Worm (Caenorhabditis elegans) whole organism, L1 larva: ENCODE data around the gene spt-5.
A peak's percentile ranks its signal among the peaks of the same experiment; 100 is the strongest.

Source experiments
- C04F5.9 ChIP-seq: sonication (generic microtip); optimal IDR thresholded peaks from 2 replicates; lab custom pipeline; 2016; ENCODE audit warnings: missing genetic modification characterization, missing compliant biosample characterization
- C34B4.2 ChIP-seq: sonication (generic microtip); optimal IDR thresholded peaks from 2 replicates; lab custom pipeline; 2017; ENCODE audit warnings: mild to moderate bottlenecking, missing genetic modification characterization, missing compliant biosample characterization
- aha-1 ChIP-seq: fragments of 150-350 bp; optimal IDR thresholded peaks from 2 replicates; lab custom pipeline; 2014; ENCODE audit warnings: missing biosample characterization, missing genetic modification characterization
- ama-1 ChIP-seq: fragments of 150-350 bp; optimal IDR thresholded peaks from 2 replicates; lab custom pipeline; 2014
- ceh-63 ChIP-seq: fragments of 200-800 bp; sonication (Bioruptor generic); optimal IDR thresholded peaks from 2 replicates; lab custom pipeline; 2018; ENCODE audit warnings: mild to moderate bottlenecking, missing genetic modification characterization, missing compliant biosample characterization
- ceh-8 ChIP-seq: fragments of 200-800 bp; sonication (Bioruptor generic); optimal IDR thresholded peaks from 2 replicates; lab custom pipeline; 2018; ENCODE audit warnings: mild to moderate bottlenecking, missing genetic modification characterization, moderate library complexity, missing compliant biosample characterization
- ceh-82 ChIP-seq, 3 experiments: fragments of 150-350 bp in 1 of 3; sonication (generic microtip) in 2 of 3; optimal IDR thresholded peaks; 2 replicates each; lab custom pipeline; 2014 to 2017; ENCODE audit warnings: missing biosample characterization in 3 of 3, missing genetic modification characterization in 3 of 3
- ceh-88 ChIP-seq: fragments of 200-800 bp; sonication (Bioruptor generic); IDR thresholded peaks from 2 replicates; pipeline ENCODE4 v1.3.6; 2022; ENCODE audit warnings: missing genetic modification characterization, missing compliant biosample characterization
- ces-1 ChIP-seq: fragments of 150-350 bp; optimal IDR thresholded peaks from 2 replicates; lab custom pipeline; 2014; ENCODE audit warnings: missing biosample characterization, missing genetic modification reagents, missing genetic modification characterization
- dpl-1 ChIP-seq, 3 experiments: fragments of 150-350 bp in 2 of 3; sonication (generic microtip) in 1 of 3; optimal IDR thresholded peaks; 2 replicates each; lab custom pipeline; 2014 to 2017; ENCODE audit warnings: missing biosample characterization in 3 of 3, missing genetic modification characterization in 3 of 3, missing genetic modification reagents in 3 of 3
- efl-3 ChIP-seq: fragments of 200-800 bp; sonication (Bioruptor generic); optimal IDR thresholded peaks from 2 replicates; lab custom pipeline; 2018; ENCODE audit warnings: mild to moderate bottlenecking, missing genetic modification characterization, missing compliant biosample characterization
- egl-27 ChIP-seq, 2 experiments: fragments of 150-350 bp in 1 of 2; sonication (generic microtip); optimal IDR thresholded peaks; 3 replicates each; lab custom pipeline; 2017 to 2018; ENCODE audit warnings: missing biosample characterization in 2 of 2, missing genetic modification characterization in 2 of 2, missing genetic modification reagents in 2 of 2
- elt-3 ChIP-seq, 6 experiments: fragments of 150-350 bp in 1 of 6; sonication (generic microtip); optimal IDR thresholded peaks; 2 replicates each; lab custom pipeline; 2017 to 2018; ENCODE audit warnings: missing biosample characterization in 6 of 6, missing genetic modification characterization in 6 of 6, inconsistent platforms in 1 of 6
- ets-5 ChIP-seq: fragments of 200-800 bp; sonication (Bioruptor generic); IDR thresholded peaks from 2 replicates; pipeline ENCODE4 v1.3.6; 2022; ENCODE audit warnings: missing genetic modification characterization, missing compliant biosample characterization
- fkh-10 ChIP-seq: sonication (generic microtip); optimal IDR thresholded peaks from 2 replicates; lab custom pipeline; 2017; ENCODE audit warnings: missing biosample characterization, missing genetic modification reagents, missing genetic modification characterization
- hlh-17 ChIP-seq: fragments of 200-800 bp; sonication (Bioruptor generic); optimal IDR thresholded peaks from 2 replicates; lab custom pipeline; 2018; ENCODE audit warnings: missing genetic modification characterization, mild to moderate bottlenecking, missing compliant biosample characterization, moderate library complexity, borderline replicate concordance
- hlh-4 ChIP-seq: sonication (generic microtip); optimal IDR thresholded peaks from 2 replicates; lab custom pipeline; 2016; ENCODE audit warnings: mild to moderate bottlenecking, missing genetic modification characterization, missing compliant biosample characterization
- jun-1 ChIP-seq: fragments of 150-350 bp; optimal IDR thresholded peaks from 2 replicates; lab custom pipeline; 2014; ENCODE audit warnings: missing biosample characterization, missing genetic modification reagents, missing genetic modification characterization
- lin-13 ChIP-seq: fragments of 150-350 bp; optimal IDR thresholded peaks from 2 replicates; lab custom pipeline; 2014; ENCODE audit warnings: missing biosample characterization, missing genetic modification reagents, missing genetic modification characterization
- lin-14 ChIP-seq: fragments of 200-800 bp; sonication (Bioruptor generic); optimal IDR thresholded peaks from 2 replicates; lab custom pipeline; 2018; ENCODE audit warnings: mild to moderate bottlenecking, missing genetic modification characterization, moderate library complexity, missing compliant biosample characterization
- lin-15B ChIP-seq: fragments of 150-350 bp; sonication (generic microtip); optimal IDR thresholded peaks from 3 replicates; lab custom pipeline; 2014; ENCODE audit warnings: missing biosample characterization, missing genetic modification characterization
- lin-39 ChIP-seq: fragments of 150-350 bp; optimal IDR thresholded peaks from 2 replicates; lab custom pipeline; 2014; ENCODE audit warnings: missing biosample characterization, missing genetic modification reagents, missing genetic modification characterization
- lir-3 ChIP-seq: sonication (generic microtip); optimal IDR thresholded peaks from 2 replicates; lab custom pipeline; 2016; ENCODE audit warnings: mild to moderate bottlenecking, missing genetic modification characterization, moderate library complexity, missing compliant biosample characterization; ENCODE audit not compliant: poor library complexity
- mab-9 ChIP-seq: fragments of 200-800 bp; sonication (Bioruptor generic); IDR thresholded peaks from 2 replicates; pipeline ENCODE4 v1.3.6; 2022; ENCODE audit warnings: missing genetic modification reagents, missing genetic modification characterization, missing compliant biosample characterization
- mdl-1 ChIP-seq, 2 experiments: fragments of 150-350 bp; optimal IDR thresholded peaks; 2 replicates each; lab custom pipeline; 2014 to 2017; ENCODE audit warnings: missing biosample characterization in 2 of 2, missing genetic modification characterization in 2 of 2, inconsistent platforms in 1 of 2
- nhr-20 ChIP-seq: sonication (generic microtip); optimal IDR thresholded peaks from 2 replicates; lab custom pipeline; 2016; ENCODE audit warnings: mild to moderate bottlenecking, missing genetic modification characterization, missing compliant biosample characterization
- nhr-237 ChIP-seq: fragments of 150-350 bp; optimal IDR thresholded peaks from 2 replicates; lab custom pipeline; 2014; ENCODE audit warnings: missing biosample characterization, missing genetic modification characterization
- nhr-84 ChIP-seq: sonication (generic microtip); optimal IDR thresholded peaks from 2 replicates; lab custom pipeline; 2017; ENCODE audit warnings: missing biosample characterization, missing genetic modification characterization
- pax-3 ChIP-seq: fragments of 200-800 bp; sonication (Bioruptor generic); optimal IDR thresholded peaks from 2 replicates; lab custom pipeline; 2018; ENCODE audit warnings: mild to moderate bottlenecking, missing genetic modification characterization, moderate library complexity, missing compliant biosample characterization
- pqm-1 ChIP-seq: sonication (generic microtip); optimal IDR thresholded peaks from 3 replicates; lab custom pipeline; 2017; ENCODE audit warnings: missing biosample characterization, missing genetic modification characterization
- snpc-4 ChIP-seq: fragments of 150-350 bp; optimal IDR thresholded peaks from 2 replicates; lab custom pipeline; 2014; ENCODE audit warnings: missing biosample characterization, missing genetic modification characterization
- snu-23 ChIP-seq: sonication (generic microtip); optimal IDR thresholded peaks from 2 replicates; lab custom pipeline; 2016; ENCODE audit warnings: missing genetic modification characterization, missing compliant biosample characterization
- sox-4 ChIP-seq: sonication (generic microtip); optimal IDR thresholded peaks from 2 replicates; lab custom pipeline; 2016; ENCODE audit warnings: missing genetic modification characterization, missing compliant biosample characterization
- sup-37 ChIP-seq: fragments of 200-800 bp; sonication (Bioruptor generic); optimal IDR thresholded peaks from 2 replicates; lab custom pipeline; 2018; ENCODE audit warnings: mild to moderate bottlenecking, missing genetic modification characterization, missing compliant biosample characterization
- unc-30 ChIP-seq: sonication (generic microtip); optimal IDR thresholded peaks from 2 replicates; lab custom pipeline; 2017; ENCODE audit warnings: missing biosample characterization, missing genetic modification characterization
- unc-86 ChIP-seq: sonication (generic microtip); optimal IDR thresholded peaks from 2 replicates; lab custom pipeline; 2016; ENCODE audit warnings: missing genetic modification characterization, missing compliant biosample characterization
- unc-98 ChIP-seq: fragments of 200-800 bp; sonication (Bioruptor generic); IDR thresholded peaks from 2 replicates; pipeline ENCODE4 v1.3.6; 2022; ENCODE audit warnings: missing genetic modification characterization, missing compliant biosample characterization
- vab-15 ChIP-seq: sonication (generic microtip); optimal IDR thresholded peaks from 2 replicates; lab custom pipeline; 2017; ENCODE audit warnings: missing genotype, mild to moderate bottlenecking, missing genetic modification characterization, missing compliant biosample characterization
- xbp-1 ChIP-seq: sonication (generic microtip); optimal IDR thresholded peaks from 2 replicates; lab custom pipeline; 2016; ENCODE audit warnings: missing genetic modification characterization, missing compliant biosample characterization
- zag-1 ChIP-seq: fragments of 150-350 bp; optimal IDR thresholded peaks from 2 replicates; lab custom pipeline; 2014; ENCODE audit warnings: missing biosample characterization, missing genetic modification characterization
- zip-4 ChIP-seq: fragments of 200-800 bp; sonication (Bioruptor generic); optimal IDR thresholded peaks from 2 replicates; lab custom pipeline; 2018; ENCODE audit warnings: mild to moderate bottlenecking, missing genetic modification characterization, moderate library complexity, missing compliant biosample characterization
- ztf-4 ChIP-seq: fragments of 150-350 bp; optimal IDR thresholded peaks from 2 replicates; lab custom pipeline; 2014; ENCODE audit warnings: missing biosample characterization, missing genetic modification characterization

spt-5 gene

ce11 chrIV:12052461-12052860, 1.2 kb downstream of the spt-5 start:
- no peak for TF ChIP-seq lir-3 (tag; lab: Kevin White, UChicago)
- no peak for TF ChIP-seq unc-30 (tag; lab: Kevin White, UChicago)
- TF ChIP-seq dpl-1 (GFP tag; optimal IDR thresholded peaks at IDR 0.05; lab: Kevin White, UChicago), result no peak
- TF ChIP-seq zip-4 (GFP tag; lab: Kevin White, UChicago), result no peak
- TF ChIP-seq nhr-20, result no peak
- TF ChIP-seq sox-4 (tag; lab: Kevin White, UChicago), result no peak
- TF ChIP-seq efl-3 (GFP tag; lab: Kevin White, UChicago), result no peak
- no peak for TF ChIP-seq jun-1 (tag; lab: Kevin White, UChicago)
- no peak for TF ChIP-seq unc-98 (GFP tag; lab: Robert Waterston, UW)
- TF ChIP-seq xbp-1 (tag; lab: Kevin White, UChicago), result no peak
- no peak for TF ChIP-seq hlh-17 (GFP tag; lab: Kevin White, UChicago)
- no peak for TF ChIP-seq zag-1 (tag; lab: Kevin White, UChicago)
- TF ChIP-seq egl-27 (tag; optimal IDR thresholded peaks at IDR 0.05; lab: Kevin White, UChicago), result no peak
- TF ChIP-seq ceh-63 (GFP tag; lab: Kevin White, UChicago), result no peak
- no peak for TF ChIP-seq ceh-88
- no peak for TF ChIP-seq fkh-10 (GFP tag; lab: Kevin White, UChicago)
- TF ChIP-seq, all 84 proteins: peak for 0

- TF ChIP-seq elt-3 (tag; optimal IDR thresholded peaks at IDR 0.05; lab: Kevin White, UChicago) (no peak), lin-15B (tag; lab: Kevin White, UChicago) (no peak), jun-1 (tag; lab: Kevin White, UChicago) (no peak), pqm-1 (no peak), snpc-4 (tag; lab: Kevin White, UChicago) (no peak), ceh-8 (GFP tag; lab: Kevin White, UChicago) (no peak), lin-14 (GFP tag; lab: Kevin White, UChicago) (no peak), nhr-84 (tag; lab: Kevin White, UChicago) (no peak), ama-1 (lab: Kevin White, UChicago) (no peak), pax-3 (tag; lab: Kevin White, UChicago) (no peak), hlh-4 (no peak), vab-15 (tag; lab: Kevin White, UChicago) (no peak), ces-1 (no peak), ztf-4 (no peak), ets-5 (no peak), snu-23 (GFP tag; lab: Kevin White, UChicago) (no peak), nhr-237 (tag; lab: Kevin White, UChicago) (no peak), mdl-1 (tag; optimal IDR thresholded peaks at IDR 0.05; lab: Kevin White, UChicago) (no peak), sup-37 (GFP tag; lab: Kevin White, UChicago) (no peak), mab-9 (GFP tag; lab: Robert Waterston, UW) (no peak)
These were observed 5.3 kb downstream of the spt-5 start, which contains the start of gene K08E4.2 for ce11 chrIV:12056603-12057002. Gene K08E4.2 (minus strand): TSS chrIV:12056656.

- no peak for TF ChIP-seq lin-39 (tag; lab: Kevin White, UChicago)
- no peak for TF ChIP-seq lin-15B (tag; lab: Kevin White, UChicago)
- TF ChIP-seq lin-14 (GFP tag; lab: Kevin White, UChicago), result peak; percentile 26
These were observed 6.2 kb downstream of the spt-5 start, which contains the start of gene K08E4.3 for ce11 chrIV:12057508-12057907. Gene K08E4.3 (plus strand): TSS chrIV:12057742.

- TF ChIP-seq hlh-4 (no peak), snpc-4 (tag; lab: Kevin White, UChicago) (no peak), C34B4.2 (tag; lab: Kevin White, UChicago) (no peak), C04F5.9 (tag; lab: Kevin White, UChicago) (no peak), aha-1 (no peak), ceh-82 (tag; optimal IDR thresholded peaks at IDR 0.05; lab: Kevin White, UChicago) (no peak), unc-86 (tag; lab: Kevin White, UChicago) (no peak), sup-37 (GFP tag; lab: Kevin White, UChicago) (no peak), nhr-237 (tag; lab: Kevin White, UChicago) (no peak), ceh-63 (GFP tag; lab: Kevin White, UChicago) (no peak), lin-13 (GFP tag; lab: Kevin White, UChicago) (no peak)
These were observed 9.9 kb downstream of the spt-5 start, which contains the start of gene K08E4.8 for ce11 chrIV:12061229-12061628. Gene K08E4.8 (minus strand): TSS chrIV:12061329.
